Fruit fly (Drosophila melanogaster): ENCODE results near the gene ed.

Gene ed

DNA sequence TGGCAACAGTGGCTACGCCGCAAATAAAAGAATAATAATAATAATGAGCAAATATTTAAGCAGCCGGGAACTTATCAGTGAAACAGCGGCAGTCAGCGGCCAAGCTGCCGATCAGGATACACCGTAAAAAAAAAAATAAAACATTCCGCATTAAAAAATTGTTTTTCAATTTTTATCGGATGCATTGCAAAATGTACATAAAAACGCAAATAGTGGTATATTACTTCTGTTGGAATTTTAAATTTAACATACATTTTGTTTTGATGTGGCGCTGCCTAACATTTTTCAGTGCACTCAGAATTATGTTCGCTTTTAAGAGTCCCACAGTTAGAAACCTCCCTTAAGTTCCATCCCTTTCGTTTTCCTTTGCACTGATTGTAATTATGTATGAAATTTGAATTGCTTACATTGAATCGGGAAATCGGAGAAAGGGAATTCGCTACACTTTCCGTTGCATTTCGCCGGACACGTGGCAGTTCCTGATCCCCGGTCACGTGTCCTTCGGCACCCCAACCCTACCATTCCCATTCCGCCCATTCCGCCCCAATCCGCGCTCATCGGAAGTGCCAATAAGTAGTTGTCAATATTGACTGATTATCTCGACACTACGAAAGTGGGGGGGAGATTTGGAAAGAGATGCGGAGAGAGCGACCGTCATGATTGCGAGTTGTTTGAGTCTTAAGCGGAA, 88.0 kb downstream of the ed start:
- TF ChIP-seq toe (GFP tag; optimal IDR thresholded peaks at IDR 0.05) (peak; percentile 29), Crg-1 (GFP tag; optimal IDR thresholded peaks at IDR 0.05) (no peak), CG7101 (tag; optimal IDR thresholded peaks at IDR 0.05) (peak; percentile 64), bab1 (GFP tag; optimal IDR thresholded peaks at IDR 0.05) (no peak), cic (GFP tag; optimal IDR thresholded peaks at IDR 0.05) (no peak), pad (GFP tag; optimal IDR thresholded peaks at IDR 0.05) (no peak), CG11617 (GFP tag; optimal IDR thresholded peaks at IDR 0.05) (no peak), CG12768 (GFP tag; optimal IDR thresholded peaks at IDR 0.05) (no peak), cnc (optimal IDR thresholded peaks at IDR 0.05) (no peak), Mnt (GFP tag; optimal IDR thresholded peaks at IDR 0.05) (no peak), tj (GFP tag; optimal IDR thresholded peaks at IDR 0.05) (peak; percentile 1), ovo (GFP tag; optimal IDR thresholded peaks at IDR 0.05) (no peak), CG7045 (GFP tag; optimal IDR thresholded peaks at IDR 0.05) (peak; percentile 47), CG5204 (GFP tag; optimal IDR thresholded peaks at IDR 0.05) (peak; percentile 51), CG1620 (GFP tag; optimal IDR thresholded peaks at IDR 0.05) (no peak), CG33017 (tag; optimal IDR thresholded peaks at IDR 0.05) (peak; percentile 64), Hr96 (GFP tag; optimal IDR thresholded peaks at IDR 0.05) (no peak), kay (GFP tag; ENCODE audit: borderline replicate concordance) (peak; percentile 29), CG14711 (tag; optimal IDR thresholded peaks at IDR 0.05) (peak; percentile 22), Clk (GFP tag; optimal IDR thresholded peaks at IDR 0.05) (no peak)

DNA sequence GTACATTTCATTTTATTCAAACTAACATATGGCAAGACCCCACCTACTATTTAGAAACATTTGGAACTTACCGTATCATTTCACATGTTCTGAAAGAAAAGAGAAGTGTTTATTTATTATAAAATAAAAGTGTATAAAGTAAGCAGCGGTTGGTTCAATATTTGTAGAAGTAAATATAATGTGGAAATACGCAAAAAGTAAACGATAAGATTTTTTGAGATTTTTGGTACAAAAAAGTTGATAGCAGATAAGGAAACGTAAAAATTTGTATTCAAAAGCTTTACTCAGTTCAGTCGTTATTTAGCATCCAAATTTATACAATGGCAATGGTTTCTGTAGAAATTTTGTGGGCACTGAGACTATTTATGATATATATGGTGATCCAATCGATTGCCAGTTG, 88.9 kb downstream of the ed start, which contains the start of gene Sr-CIII:
TSS of gene Sr-CIII (plus strand) at position 301 of the 400 bp plus-strand sequence.
- TF ChIP-seq kay (GFP tag; ENCODE audit: borderline replicate concordance): peak; percentile 6
- no peak for TF ChIP-seq cic (GFP tag; optimal IDR thresholded peaks at IDR 0.05)

- TF ChIP-seq Crg-1 (GFP tag; optimal IDR thresholded peaks at IDR 0.05): no peak
- TF ChIP-seq cnc (optimal IDR thresholded peaks at IDR 0.05): no peak
- TF ChIP-seq Clk (GFP tag; optimal IDR thresholded peaks at IDR 0.05): no peak
- TF ChIP-seq kay (GFP tag; ENCODE audit: borderline replicate concordance): no peak
- TF ChIP-seq cic (GFP tag; optimal IDR thresholded peaks at IDR 0.05): no peak
- no peak for TF ChIP-seq CG12768 (GFP tag; optimal IDR thresholded peaks at IDR 0.05)
- TF ChIP-seq Mnt (GFP tag; optimal IDR thresholded peaks at IDR 0.05): no peak
- no peak for TF ChIP-seq CG5204 (GFP tag; optimal IDR thresholded peaks at IDR 0.05)
- TF ChIP-seq CG14711 (tag; optimal IDR thresholded peaks at IDR 0.05): no peak
- TF ChIP-seq CG1620 (GFP tag; optimal IDR thresholded peaks at IDR 0.05): no peak
- no peak for TF ChIP-seq Hr96 (GFP tag; optimal IDR thresholded peaks at IDR 0.05)
Observed at dm6 chr2L:4121402-4121801, 90.2 kb downstream of the ed start, which contains the start of gene Sr-CI. Gene Sr-CI (plus strand): TSS chr2L:4121702.

DNA sequence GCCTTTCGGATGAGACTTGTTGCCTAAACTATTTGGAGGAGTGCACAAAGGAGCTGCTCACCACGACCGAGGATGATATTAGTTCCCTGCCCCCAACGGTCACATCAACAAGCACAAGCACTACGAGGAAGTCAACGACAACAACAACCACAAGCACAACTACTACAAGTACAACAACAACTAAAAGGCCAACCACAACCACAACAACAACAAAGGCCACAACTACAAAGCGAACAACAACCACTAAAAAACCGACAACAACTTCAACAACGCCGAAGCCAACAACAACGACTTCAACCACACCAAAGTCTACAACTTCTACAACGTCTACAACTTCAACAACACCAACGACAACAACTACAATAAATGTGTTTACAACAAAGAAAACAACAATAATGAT, 91.9 kb downstream of the ed start:
- no peak for TF ChIP-seq Mnt (GFP tag; optimal IDR thresholded peaks at IDR 0.05)
- TF ChIP-seq pad (GFP tag; optimal IDR thresholded peaks at IDR 0.05): no peak
- no peak for TF ChIP-seq Hr96 (GFP tag; optimal IDR thresholded peaks at IDR 0.05)
- no peak for TF ChIP-seq CG12768 (GFP tag; optimal IDR thresholded peaks at IDR 0.05)
- no peak for TF ChIP-seq tj (GFP tag; optimal IDR thresholded peaks at IDR 0.05)

DNA sequence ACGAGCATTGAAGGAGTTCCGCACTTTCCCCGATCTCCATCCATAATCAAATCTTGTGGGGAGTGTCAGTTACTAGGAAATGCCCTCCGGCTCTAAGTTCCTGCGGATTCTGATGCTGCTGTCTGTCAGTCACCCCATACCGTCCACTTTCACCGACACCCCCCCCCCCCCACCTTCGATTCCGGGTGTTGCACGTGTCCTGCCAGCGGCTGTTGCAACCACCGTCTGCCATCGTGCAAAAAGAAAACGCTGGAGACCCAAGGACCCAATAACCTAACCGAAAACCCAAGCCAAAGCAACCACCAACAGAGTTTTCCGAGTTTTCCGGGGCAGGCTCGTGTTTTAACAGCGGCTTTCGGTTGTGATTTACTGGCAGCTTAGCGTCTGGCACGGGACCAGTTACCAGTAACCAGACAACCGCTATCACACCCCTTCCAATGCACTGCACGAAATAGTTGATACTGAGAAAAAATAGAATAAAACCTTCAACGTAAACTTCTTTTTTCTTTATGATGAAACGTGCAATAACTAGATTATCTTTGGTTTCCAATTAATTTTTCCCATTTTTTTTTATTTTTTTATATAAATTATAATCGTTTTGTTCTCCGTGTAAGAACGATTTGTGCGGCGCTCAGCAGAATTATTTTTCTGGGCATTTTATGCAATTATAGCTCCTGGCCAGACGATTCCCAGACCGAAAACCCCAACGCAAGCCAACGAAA, 93.6 kb downstream of the ed start:
- TF ChIP-seq CG11617 (GFP tag; optimal IDR thresholded peaks at IDR 0.05): no peak
- no peak for TF ChIP-seq pad (GFP tag; optimal IDR thresholded peaks at IDR 0.05)
- TF ChIP-seq Mnt (GFP tag; optimal IDR thresholded peaks at IDR 0.05): no peak
- no peak for TF ChIP-seq CG7045 (GFP tag; optimal IDR thresholded peaks at IDR 0.05)
- TF ChIP-seq CG12768 (GFP tag; optimal IDR thresholded peaks at IDR 0.05): no peak
- no peak for TF ChIP-seq kay (GFP tag; ENCODE audit: borderline replicate concordance)
- no peak for TF ChIP-seq bab1 (GFP tag; optimal IDR thresholded peaks at IDR 0.05)
- no peak for TF ChIP-seq cnc (optimal IDR thresholded peaks at IDR 0.05)
- no peak for TF ChIP-seq Crg-1 (GFP tag; optimal IDR thresholded peaks at IDR 0.05)
- TF ChIP-seq CG14711 (tag; optimal IDR thresholded peaks at IDR 0.05): no peak
- no peak for TF ChIP-seq Clk (GFP tag; optimal IDR thresholded peaks at IDR 0.05)
- no peak for TF ChIP-seq cic (GFP tag; optimal IDR thresholded peaks at IDR 0.05)
- TF ChIP-seq CG33017 (tag; optimal IDR thresholded peaks at IDR 0.05): no peak
- TF ChIP-seq CG7101 (tag; optimal IDR thresholded peaks at IDR 0.05): no peak

DNA sequence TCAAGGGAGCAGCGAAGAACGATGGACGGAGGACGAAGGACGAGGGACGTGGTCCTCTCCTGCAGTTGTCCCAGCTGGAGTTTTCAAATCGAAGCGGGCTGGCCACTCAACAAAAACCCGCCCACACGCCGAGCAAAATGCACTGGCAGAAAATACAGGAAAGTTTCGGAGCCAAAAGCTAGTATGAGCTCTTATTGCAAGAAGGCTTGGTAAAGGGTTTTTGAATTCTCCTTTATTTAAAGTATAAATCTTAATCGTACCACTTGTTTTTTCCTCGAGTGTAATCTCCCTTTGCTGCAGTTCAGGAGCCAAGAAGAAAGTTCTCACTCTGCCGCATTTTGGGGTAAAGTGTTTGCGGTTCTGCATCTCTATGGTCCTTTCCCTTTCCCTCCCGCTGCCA, 97.7 kb downstream of the ed start:
- TF ChIP-seq cnc (optimal IDR thresholded peaks at IDR 0.05) (no peak), CG33017 (tag; optimal IDR thresholded peaks at IDR 0.05) (no peak)

- TF ChIP-seq tj (GFP tag; optimal IDR thresholded peaks at IDR 0.05) (no peak), CG1620 (GFP tag; optimal IDR thresholded peaks at IDR 0.05) (no peak), pad (GFP tag; optimal IDR thresholded peaks at IDR 0.05) (no peak), toe (GFP tag; optimal IDR thresholded peaks at IDR 0.05) (no peak), CG7101 (tag; optimal IDR thresholded peaks at IDR 0.05) (no peak), CG33017 (tag; optimal IDR thresholded peaks at IDR 0.05) (no peak), Hr96 (GFP tag; optimal IDR thresholded peaks at IDR 0.05) (no peak), CG7045 (GFP tag; optimal IDR thresholded peaks at IDR 0.05) (no peak), Clk (GFP tag; optimal IDR thresholded peaks at IDR 0.05) (no peak), CG5204 (GFP tag; optimal IDR thresholded peaks at IDR 0.05) (no peak), Mnt (GFP tag; optimal IDR thresholded peaks at IDR 0.05) (no peak), kay (GFP tag; ENCODE audit: borderline replicate concordance) (no peak), ovo (GFP tag; optimal IDR thresholded peaks at IDR 0.05) (no peak), bab1 (GFP tag; optimal IDR thresholded peaks at IDR 0.05) (no peak), CG11617 (GFP tag; optimal IDR thresholded peaks at IDR 0.05) (no peak)
Observed at dm6 chr2L:4132303-4132702, 101.1 kb downstream of the ed start.
